Fruit fly (Drosophila melanogaster) whole organism, embryonic: ENCODE data around the gene unc-119.

Source experiments
- Atf-2 ChIP-seq: fragments of 200-800 bp; sonication (Bioruptor generic); optimal IDR thresholded peaks from 2 replicates; lab custom pipeline; 2016; ENCODE audit warnings: missing biosample characterization, missing genetic modification characterization
- BEAF-32 ChIP-seq: fragments of 200-800 bp; sonication (Bioruptor generic); optimal IDR thresholded peaks from 3 replicates; lab custom pipeline; 2017; ENCODE audit warnings: missing biosample characterization, missing genetic modification characterization, mild to moderate bottlenecking, moderate library complexity, missing genetic modification reagents
- Bteb2 ChIP-seq: fragments of 200-800 bp; sonication (Bioruptor generic); optimal IDR thresholded peaks from 2 replicates; lab custom pipeline; 2016; ENCODE audit warnings: missing biosample characterization, missing genetic modification characterization
- CG10267 ChIP-seq: fragments of 200-800 bp; sonication (Bioruptor generic); optimal IDR thresholded peaks from 2 replicates; lab custom pipeline; 2018; ENCODE audit warnings: missing biosample characterization, mild to moderate bottlenecking, missing genetic modification characterization, moderate library complexity
- CG11456 ChIP-seq: fragments of 200-800 bp; sonication (Bioruptor generic); IDR thresholded peaks from 3 replicates; pipeline ENCODE4 v1.3.6; 2022; ENCODE audit warnings: missing biosample characterization, missing genetic modification characterization
- CG11695 ChIP-seq: fragments of 200-800 bp; sonication (Bioruptor generic); IDR thresholded peaks from 3 replicates; pipeline ENCODE4 v1.3.6; 2022; ENCODE audit warnings: missing biosample characterization, missing genetic modification characterization
- CG13287 ChIP-seq: fragments of 200-800 bp; sonication (Bioruptor generic); IDR thresholded peaks from 2 replicates; pipeline ENCODE4 v1.3.6; 2022; ENCODE audit warnings: missing biosample characterization, missing genetic modification characterization; ENCODE audit not compliant: partially characterized antibody
- CG14860 ChIP-seq: fragments of 200-800 bp; sonication (Bioruptor generic); IDR thresholded peaks from 3 replicates; pipeline ENCODE4 v1.3.6; 2022; ENCODE audit warnings: missing biosample characterization, missing genetic modification characterization; ENCODE audit not compliant: partially characterized antibody
- CG15479 ChIP-seq: fragments of 200-800 bp; sonication (Bioruptor generic); optimal IDR thresholded peaks from 3 replicates; lab custom pipeline; 2019; ENCODE audit warnings: missing biosample characterization, mild to moderate bottlenecking, missing genetic modification characterization, moderate library complexity
- CG16863 ChIP-seq: fragments of 200-800 bp; sonication (Bioruptor generic); optimal IDR thresholded peaks from 3 replicates; lab custom pipeline; 2016; ENCODE audit warnings: missing biosample characterization, missing genetic modification characterization
- CG1832 ChIP-seq: fragments of 200-800 bp; sonication (Bioruptor generic); optimal IDR thresholded peaks from 2 replicates; lab custom pipeline; 2017; ENCODE audit warnings: missing biosample characterization, mild to moderate bottlenecking, missing genetic modification characterization, inconsistent platforms
- CG30431 ChIP-seq: fragments of 200-800 bp; sonication (Bioruptor generic); optimal IDR thresholded peaks from 2 replicates; lab custom pipeline; 2017; ENCODE audit warnings: missing biosample characterization, missing genetic modification characterization
- CG31365 ChIP-seq: fragments of 200-800 bp; sonication (Bioruptor generic); optimal IDR thresholded peaks from 2 replicates; lab custom pipeline; 2018; ENCODE audit warnings: missing biosample characterization, mild to moderate bottlenecking, missing genetic modification characterization
- CG34422 ChIP-seq: fragments of 200-800 bp; sonication (Bioruptor generic); IDR thresholded peaks from 3 replicates; pipeline ENCODE4 v1.3.6; 2022; ENCODE audit warnings: missing biosample characterization, missing genetic modification characterization
- CG6689 ChIP-seq: fragments of 200-800 bp; sonication (Bioruptor generic); IDR thresholded peaks from 2 replicates; pipeline ENCODE4 v1.3.6; 2022; ENCODE audit warnings: missing biosample characterization, missing genetic modification characterization
- Dfd ChIP-seq, 2 experiments: fragments of >200 bp; optimal IDR thresholded peaks; 2 replicates each; lab custom pipeline; 2017; ENCODE audit warnings: missing biosample characterization in 2 of 2, missing genetic modification characterization in 2 of 2
- Eip74EF ChIP-seq, 2 experiments: fragments of 200-800 bp in 1 of 2; fragments of >200 bp in 1 of 2; sonication (Bioruptor generic) in 1 of 2; optimal IDR thresholded peaks; 2 replicates each; lab custom pipeline; 2017 to 2019; ENCODE audit warnings: missing biosample characterization in 2 of 2, missing genetic modification characterization in 2 of 2, mild to moderate bottlenecking in 1 of 2, moderate library complexity in 1 of 2
- Gug ChIP-seq: fragments of 200-800 bp; sonication (Bioruptor generic); IDR thresholded peaks from 4 replicates; pipeline ENCODE4 v1.3.6; 2022; ENCODE audit warnings: missing biosample characterization, missing genetic modification characterization
- HLH3B ChIP-seq: fragments of 200-800 bp; sonication (Bioruptor generic); IDR thresholded peaks from 2 replicates; pipeline ENCODE4 v1.3.6; 2022; ENCODE audit warnings: missing biosample characterization, missing genetic modification characterization
- MTF-1 ChIP-seq: fragments of 200-800 bp; sonication (Bioruptor generic); optimal IDR thresholded peaks from 2 replicates; lab custom pipeline; 2018; ENCODE audit warnings: missing biosample characterization, mild to moderate bottlenecking, missing genetic modification characterization, borderline replicate concordance
- NFAT ChIP-seq: fragments of 200-800 bp; sonication (Bioruptor generic); IDR thresholded peaks from 2 replicates; pipeline ENCODE4 v1.3.6; 2022; ENCODE audit warnings: missing biosample characterization, missing genetic modification characterization
- Tbp ChIP-seq: fragments of >200 bp; optimal IDR thresholded peaks from 2 replicates; lab custom pipeline; 2018; ENCODE audit warnings: missing biosample characterization, missing genetic modification characterization
- ase ChIP-seq: fragments of 200-800 bp; sonication (Bioruptor generic); IDR thresholded peaks from 3 replicates; pipeline ENCODE4 v1.3.6; 2022; ENCODE audit warnings: missing biosample characterization, missing genetic modification characterization
- bab2 ChIP-seq: fragments of 200-800 bp; sonication (Bioruptor generic); optimal IDR thresholded peaks from 2 replicates; lab custom pipeline; 2016; ENCODE audit warnings: missing biosample characterization, missing genetic modification characterization
- chm ChIP-seq: fragments of 200-800 bp; sonication (Bioruptor generic); IDR thresholded peaks from 2 replicates; pipeline ENCODE4 v1.3.6; 2022; ENCODE audit warnings: missing biosample characterization, missing genetic modification characterization
- dimm ChIP-seq: fragments of 200-800 bp; sonication (Bioruptor generic); IDR thresholded peaks from 2 replicates; pipeline ENCODE4 v1.3.6; 2022; ENCODE audit warnings: missing biosample characterization, missing genetic modification characterization
- dmrt11E ChIP-seq: fragments of 200-800 bp; sonication (Bioruptor generic); optimal IDR thresholded peaks from 3 replicates; lab custom pipeline; 2018; ENCODE audit warnings: missing biosample characterization, mild to moderate bottlenecking, missing genetic modification characterization, moderate library complexity
- ham ChIP-seq: fragments of 200-800 bp; sonication (Bioruptor generic); IDR thresholded peaks from 2 replicates; pipeline ENCODE4 v1.3.6; 2022; ENCODE audit warnings: missing biosample characterization, missing genetic modification characterization
- hbn ChIP-seq: fragments of 200-800 bp; sonication (Bioruptor generic); IDR thresholded peaks from 2 replicates; pipeline ENCODE4 v1.3.6; 2022; ENCODE audit warnings: missing biosample characterization, missing genetic modification characterization; ENCODE audit not compliant: partially characterized antibody
- ken ChIP-seq: fragments of 200-800 bp; sonication (Bioruptor generic); IDR thresholded peaks from 3 replicates; pipeline ENCODE4 v1.3.6; 2022; ENCODE audit warnings: missing biosample characterization, missing genetic modification characterization
- lilli ChIP-seq: fragments of 200-800 bp; sonication (Bioruptor generic); optimal IDR thresholded peaks from 3 replicates; lab custom pipeline; 2016; ENCODE audit warnings: missing biosample characterization, missing genetic modification characterization
- nau ChIP-seq: fragments of 200-800 bp; sonication (Bioruptor generic); optimal IDR thresholded peaks from 3 replicates; lab custom pipeline; 2017; ENCODE audit warnings: missing biosample characterization, mild to moderate bottlenecking, missing genetic modification characterization, missing genetic modification reagents
- org-1 ChIP-seq: fragments of 200-800 bp; sonication (Bioruptor generic); optimal IDR thresholded peaks from 2 replicates; lab custom pipeline; 2017; ENCODE audit warnings: missing biosample characterization, missing genetic modification characterization
- pan ChIP-seq, 4 experiments: fragments of >200 bp in 3 of 4; fragments of 200-800 bp in 1 of 4; sonication (Bioruptor generic) in 1 of 4; optimal IDR thresholded peaks in 3 of 4; IDR thresholded peaks in 1 of 4; 2 replicates each; pipeline versions ENCODE4 v1.3.6 to Lab custom; 2017 to 2022; ENCODE audit warnings: missing biosample characterization in 2 of 4, missing genetic modification characterization in 2 of 4, mixed read lengths in 1 of 4
- prd ChIP-seq, 3 experiments: fragments of >200 bp in 2 of 3; fragments of 200-800 bp in 1 of 3; sonication (Bioruptor generic) in 1 of 3; optimal IDR thresholded peaks in 2 of 3; IDR thresholded peaks in 1 of 3; 2 replicates in 2 of 3; 3 replicates in 1 of 3; pipeline versions ENCODE4 v1.3.6 to Lab custom; 2017 to 2022; ENCODE audit warnings: missing biosample characterization in 1 of 3, missing genetic modification characterization in 1 of 3
- salm ChIP-seq: fragments of 200-800 bp; sonication (Bioruptor generic); optimal IDR thresholded peaks from 2 replicates; lab custom pipeline; 2018; ENCODE audit warnings: missing biosample characterization, mild to moderate bottlenecking, missing genetic modification characterization
- sima ChIP-seq: fragments of 200-800 bp; sonication (Bioruptor generic); optimal IDR thresholded peaks from 2 replicates; lab custom pipeline; 2016; ENCODE audit warnings: missing biosample characterization, missing genetic modification characterization
- twi ChIP-seq: fragments of 200-800 bp; optimal IDR thresholded peaks from 2 replicates; lab custom pipeline; 2019; ENCODE audit warnings: missing biosample characterization, mild to moderate bottlenecking, missing genetic modification characterization, moderate library complexity
- unpg ChIP-seq: fragments of 200-800 bp; sonication (Bioruptor generic); optimal IDR thresholded peaks from 3 replicates; lab custom pipeline; 2018; ENCODE audit warnings: missing biosample characterization, mild to moderate bottlenecking, missing genetic modification characterization, moderate library complexity
- vfl ChIP-seq: fragments of 200-800 bp; sonication (Bioruptor generic); optimal IDR thresholded peaks from 2 replicates; lab custom pipeline; 2016; ENCODE audit warnings: missing biosample characterization, missing genetic modification characterization
- wek ChIP-seq: fragments of 200-800 bp; sonication (Bioruptor generic); optimal IDR thresholded peaks from 3 replicates; lab custom pipeline; 2018; ENCODE audit warnings: missing biosample characterization, mild to moderate bottlenecking, missing genetic modification characterization, moderate library complexity
- zfh1 ChIP-seq: fragments of 200-800 bp; sonication (Bioruptor generic); IDR thresholded peaks from 3 replicates; pipeline ENCODE4 v1.3.6; 2022; ENCODE audit warnings: missing biosample characterization, missing genetic modification characterization
- zfh2 ChIP-seq: fragments of 200-800 bp; sonication (Bioruptor generic); optimal IDR thresholded peaks from 2 replicates; lab custom pipeline; 2016; ENCODE audit warnings: missing biosample characterization, missing genetic modification characterization

The unc-119 gene

dm6 chrX:7277038-7277437 is 14.1 kb downstream of the unc-119 start (continued):
- TF ChIP-seq CG6689 (peak; percentile 58), pan (optimal IDR thresholded peaks at IDR 0.05; lab: Kevin White, UChicago) (no peak), pan (GFP tag; optimal IDR thresholded peaks at IDR 0.05 in 1 of 2, IDR thresholded peaks at IDR 0.05 in 1 of 2) (peak in 1 of 2 experiments; percentile 26), BEAF-32 (GFP tag; lab: Kevin White, UChicago) (no peak), CG11456 (GFP tag; lab: Robert Waterston, UW) (no peak), twi (tag; lab: Kevin White, UChicago) (peak; percentile 37), CG15479 (GFP tag; lab: Kevin White, UChicago) (peak; percentile 35), Tbp (GFP tag; lab: Kevin White, UChicago) (no peak), Bteb2 (GFP tag; lab: Kevin White, UChicago) (peak; percentile 19), bab2 (GFP tag; lab: Kevin White, UChicago) (peak; percentile 43), ase (GFP tag; lab: Robert Waterston, UW) (no peak), MTF-1 (GFP tag; lab: Kevin White, UChicago) (peak; percentile 47), wek (GFP tag; lab: Kevin White, UChicago) (no peak), dmrt11E (peak; percentile 90), hbn (no peak), CG10267 (tag; lab: Kevin White, UChicago) (peak; percentile 80), zfh2 (peak; percentile 5), CG11695 (no peak), CG14860 (GFP tag; lab: Robert Waterston, UW) (no peak), chm (GFP tag; lab: Robert Waterston, UW) (0 out of 2 replicates have a peak, but pooled peaks have one; percentile 41), prd (optimal IDR thresholded peaks at IDR 0.05; lab: Kevin White, UChicago) (no peak), prd (GFP tag; IDR thresholded peaks at IDR 0.05; lab: Robert Waterston, UW) (peak; percentile 85), ken (GFP tag; lab: Robert Waterston, UW) (0 out of 3 replicates have a peak, but pooled peaks have one; percentile 5), CG13287 (GFP tag; lab: Robert Waterston, UW) (no peak), Gug (no peak; the same call in 3 of the 4 replicates), zfh1 (GFP tag; lab: Robert Waterston, UW) (peak; percentile 82), vfl (GFP tag; lab: Kevin White, UChicago) (no peak), sima (GFP tag; lab: Kevin White, UChicago) (no peak), salm (no peak), CG1832 (GFP tag; lab: Kevin White, UChicago) (no peak), CG30431 (GFP tag; lab: Kevin White, UChicago) (peak; percentile 53), nau (GFP tag; lab: Kevin White, UChicago) (no peak), HLH3B (GFP tag; lab: Robert Waterston, UW) (peak; percentile 53; the same call in 1 of the 2 replicates), dimm (GFP tag; lab: Robert Waterston, UW) (no peak), NFAT (no peak), lilli (GFP tag; lab: Kevin White, UChicago) (peak; percentile 58), unpg (GFP tag; lab: Kevin White, UChicago) (peak; percentile 70), CG16863 (peak; percentile 27), CG31365 (tag; lab: Kevin White, UChicago) (no peak), Dfd (GFP tag; optimal IDR thresholded peaks at IDR 0.05; lab: Kevin White, UChicago) (no peak), CG34422 (GFP tag; lab: Robert Waterston, UW) (peak; percentile 66; the same call in 1 of the 3 replicates), ham (GFP tag; lab: Robert Waterston, UW) (no peak), Atf-2 (GFP tag; lab: Kevin White, UChicago) (peak; percentile 53), Eip74EF (GFP tag; optimal IDR thresholded peaks at IDR 0.05; lab: Kevin White, UChicago) (peak in 1 of 2 experiments; percentile 15), org-1 (peak; percentile 45)
